Fruit fly (Drosophila melanogaster) whole organism, embryonic: Measurements from ENCODE around the gene Ubc7.
A peak's percentile ranks its signal among the peaks of the same experiment; 100 is the strongest.

ENCODE experiments used
- Abd-B ChIP-seq: fragments of 200-800 bp; sonication (Bioruptor generic); optimal IDR thresholded peaks from 2 replicates; lab custom pipeline; 2018; ENCODE audit warnings: missing biosample characterization, mild to moderate bottlenecking, missing genetic modification characterization, moderate library complexity
- Ada2b ChIP-seq: fragments of 200-800 bp; sonication (Bioruptor generic); IDR thresholded peaks from 2 replicates; pipeline ENCODE4 v1.3.6; 2022; ENCODE audit warnings: missing biosample characterization, missing genetic modification characterization
- Atf-2 ChIP-seq: fragments of 200-800 bp; sonication (Bioruptor generic); optimal IDR thresholded peaks from 2 replicates; lab custom pipeline; 2016; ENCODE audit warnings: missing biosample characterization, missing genetic modification characterization
- Atf6 ChIP-seq: fragments of 200-800 bp; sonication (Bioruptor generic); IDR thresholded peaks from 2 replicates; pipeline ENCODE4 v1.3.6; 2022; ENCODE audit warnings: missing biosample characterization, missing genetic modification characterization
- CG10267 ChIP-seq: fragments of 200-800 bp; sonication (Bioruptor generic); optimal IDR thresholded peaks from 2 replicates; lab custom pipeline; 2018; ENCODE audit warnings: missing biosample characterization, mild to moderate bottlenecking, missing genetic modification characterization, moderate library complexity
- CG10654 ChIP-seq: fragments of 200-800 bp; sonication (Bioruptor generic); optimal IDR thresholded peaks from 2 replicates; lab custom pipeline; 2016; ENCODE audit warnings: missing biosample characterization, missing genetic modification characterization
- CG11504 ChIP-seq: fragments of 200-800 bp; sonication (Bioruptor generic); optimal IDR thresholded peaks from 3 replicates; lab custom pipeline; 2019; ENCODE audit warnings: missing biosample characterization, mild to moderate bottlenecking, missing genetic modification characterization, moderate library complexity
- CG1647 ChIP-seq: fragments of 200-800 bp; sonication (Bioruptor generic); optimal IDR thresholded peaks from 3 replicates; lab custom pipeline; 2016; ENCODE audit warnings: missing biosample characterization, missing genetic modification characterization
- CG16815 ChIP-seq: fragments of 200-800 bp; sonication (Bioruptor generic); optimal IDR thresholded peaks from 3 replicates; lab custom pipeline; 2017; ENCODE audit warnings: missing biosample characterization, mild to moderate bottlenecking, missing genetic modification characterization
- CG17359 ChIP-seq: fragments of 200-800 bp; sonication (Bioruptor generic); optimal IDR thresholded peaks from 3 replicates; lab custom pipeline; 2018; ENCODE audit warnings: missing biosample characterization, mild to moderate bottlenecking, missing genetic modification characterization, moderate library complexity
- CG2678 ChIP-seq: fragments of 200-800 bp; sonication (Bioruptor generic); optimal IDR thresholded peaks from 3 replicates; lab custom pipeline; 2019; ENCODE audit warnings: missing biosample characterization, mild to moderate bottlenecking, missing genetic modification characterization, moderate library complexity
- CG2889 ChIP-seq: fragments of 200-800 bp; sonication (Bioruptor generic); IDR thresholded peaks from 3 replicates; pipeline ENCODE4 v1.3.6; 2022; ENCODE audit warnings: missing biosample characterization, missing genetic modification characterization
- CG6765 ChIP-seq: fragments of 200-800 bp; sonication (Bioruptor generic); optimal IDR thresholded peaks from 3 replicates; lab custom pipeline; 2017; ENCODE audit warnings: missing biosample characterization, mild to moderate bottlenecking, missing genetic modification characterization
- CG6854 ChIP-seq: fragments of 200-800 bp; sonication (Bioruptor generic); optimal IDR thresholded peaks from 3 replicates; lab custom pipeline; 2017; ENCODE audit warnings: missing biosample characterization, mild to moderate bottlenecking, missing genetic modification characterization
- CG7271 ChIP-seq: fragments of 200-800 bp; sonication (Bioruptor generic); optimal IDR thresholded peaks from 2 replicates; lab custom pipeline; 2018; ENCODE audit warnings: missing biosample characterization, mild to moderate bottlenecking, missing genetic modification characterization, moderate library complexity
- CG9817 ChIP-seq: fragments of 200-800 bp; sonication (Bioruptor generic); optimal IDR thresholded peaks from 2 replicates; lab custom pipeline; 2018; ENCODE audit warnings: missing biosample characterization, mild to moderate bottlenecking, missing genetic modification characterization, moderate library complexity
- CG9876 ChIP-seq: fragments of 200-800 bp; sonication (Bioruptor generic); optimal IDR thresholded peaks from 2 replicates; lab custom pipeline; 2016; ENCODE audit warnings: missing biosample characterization, missing genetic modification characterization
- CoRest ChIP-seq: fragments of 200-800 bp; sonication (Bioruptor generic); optimal IDR thresholded peaks from 3 replicates; lab custom pipeline; 2018; ENCODE audit warnings: missing biosample characterization, mild to moderate bottlenecking, missing genetic modification characterization, moderate library complexity
- Dip3 ChIP-seq: fragments of 200-800 bp; sonication (Bioruptor generic); optimal IDR thresholded peaks from 3 replicates; lab custom pipeline; 2016; ENCODE audit warnings: missing biosample characterization, missing genetic modification characterization
- GATAe ChIP-seq: fragments of 200-800 bp; sonication (Bioruptor generic); conservative IDR thresholded peaks from 2 replicates; pipeline ENCODE4 v1.3.6; 2022; ENCODE audit warnings: missing biosample characterization, missing genetic modification characterization
- Hand ChIP-seq: fragments of 200-800 bp; sonication (Bioruptor generic); optimal IDR thresholded peaks from 2 replicates; lab custom pipeline; 2017; ENCODE audit warnings: mild to moderate bottlenecking, missing biosample characterization, missing genetic modification reagents, missing genetic modification characterization
- Hey ChIP-seq: fragments of 200-800 bp; sonication (Bioruptor generic); optimal IDR thresholded peaks from 3 replicates; lab custom pipeline; 2018; ENCODE audit warnings: missing biosample characterization, mild to moderate bottlenecking, missing genetic modification characterization
- Meics ChIP-seq: fragments of 200-800 bp; sonication (Bioruptor generic); optimal IDR thresholded peaks from 2 replicates; lab custom pipeline; 2017; ENCODE audit warnings: missing biosample characterization, mild to moderate bottlenecking, missing genetic modification characterization
- NK7.1 ChIP-seq: fragments of 200-800 bp; sonication (Bioruptor generic); optimal IDR thresholded peaks from 3 replicates; lab custom pipeline; 2016; ENCODE audit warnings: missing biosample characterization, missing genetic modification characterization
- Ptx1 ChIP-seq: fragments of 200-800 bp; sonication (Bioruptor generic); IDR thresholded peaks from 2 replicates; pipeline ENCODE4 v1.3.6; 2022; ENCODE audit warnings: missing biosample characterization, missing genetic modification characterization
- Stat92E ChIP-seq, 3 experiments: fragments of >200 bp in 2 of 3; fragments of 200-800 bp in 1 of 3; sonication (Bioruptor generic) in 1 of 3; optimal IDR thresholded peaks; 2 replicates each; lab custom pipeline; 2017 to 2019; ENCODE audit warnings: missing biosample characterization in 3 of 3, missing genetic modification characterization in 3 of 3, mild to moderate bottlenecking in 1 of 3, moderate library complexity in 1 of 3
- Trl ChIP-seq, 3 experiments: fragments of >200 bp in 2 of 3; fragments of 200-800 bp in 1 of 3; sonication (Bioruptor generic) in 1 of 3; optimal IDR thresholded peaks; 2 replicates in 1 of 3; 3 replicates in 2 of 3; lab custom pipeline; 2016 to 2017; ENCODE audit warnings: missing biosample characterization in 1 of 3, missing genetic modification characterization in 1 of 3
- Usf ChIP-seq: fragments of 200-800 bp; sonication (Bioruptor generic); optimal IDR thresholded peaks from 2 replicates; lab custom pipeline; 2017; ENCODE audit warnings: missing genotype, missing biosample characterization, missing genetic modification characterization
- Xbp1 ChIP-seq: fragments of 200-800 bp; sonication (Bioruptor generic); optimal IDR thresholded peaks from 3 replicates; lab custom pipeline; 2016; ENCODE audit warnings: missing biosample characterization, mild to moderate bottlenecking, missing genetic modification characterization
- cwo ChIP-seq: fragments of 200-800 bp; sonication (Bioruptor generic); optimal IDR thresholded peaks from 3 replicates; lab custom pipeline; 2017; ENCODE audit warnings: missing biosample characterization, missing genetic modification characterization, mild to moderate bottlenecking, moderate library complexity, missing genetic modification reagents
- da ChIP-seq: fragments of 200-800 bp; sonication (Bioruptor generic); optimal IDR thresholded peaks from 2 replicates; lab custom pipeline; 2016; ENCODE audit warnings: missing biosample characterization, missing genetic modification characterization
- dmrt99B ChIP-seq: fragments of 200-800 bp; sonication (Bioruptor generic); optimal IDR thresholded peaks from 2 replicates; lab custom pipeline; 2018; ENCODE audit warnings: missing biosample characterization, mild to moderate bottlenecking, missing genetic modification characterization, moderate library complexity
- dysf ChIP-seq: fragments of 200-800 bp; sonication (Bioruptor generic); IDR thresholded peaks from 3 replicates; pipeline ENCODE4 v1.3.6; 2022; ENCODE audit warnings: missing biosample characterization, missing genetic modification characterization
- ems ChIP-seq: fragments of 200-800 bp; sonication (Bioruptor generic); optimal IDR thresholded peaks from 3 replicates; lab custom pipeline; 2016; ENCODE audit warnings: missing biosample characterization, missing genetic modification characterization
- exex ChIP-seq: fragments of 200-800 bp; sonication (Bioruptor generic); optimal IDR thresholded peaks from 4 replicates; lab custom pipeline; 2018; ENCODE audit warnings: missing biosample characterization, mild to moderate bottlenecking, missing genetic modification characterization, moderate library complexity
- fru ChIP-seq: fragments of >200 bp; optimal IDR thresholded peaks from 2 replicates; lab custom pipeline; 2017
- her ChIP-seq: fragments of 200-800 bp; sonication (Bioruptor generic); optimal IDR thresholded peaks from 2 replicates; lab custom pipeline; 2016; ENCODE audit warnings: missing biosample characterization, missing genetic modification characterization
- lbe ChIP-seq: fragments of 200-800 bp; sonication (Bioruptor generic); optimal IDR thresholded peaks from 2 replicates; lab custom pipeline; 2016; ENCODE audit warnings: missing biosample characterization, mild to moderate bottlenecking, missing genetic modification characterization
- maf-S ChIP-seq: fragments of 200-800 bp; sonication (Bioruptor generic); optimal IDR thresholded peaks from 2 replicates; lab custom pipeline; 2016; ENCODE audit warnings: missing biosample characterization, missing genetic modification characterization
- p53 ChIP-seq: fragments of 200-800 bp; sonication (Bioruptor generic); optimal IDR thresholded peaks from 2 replicates; lab custom pipeline; 2016; ENCODE audit warnings: missing biosample characterization, missing genetic modification characterization
- pnt ChIP-seq: fragments of 200-800 bp; sonication (Bioruptor generic); optimal IDR thresholded peaks from 3 replicates; lab custom pipeline; 2016; ENCODE audit warnings: missing biosample characterization, missing genetic modification characterization
- pum ChIP-seq: fragments of 200-800 bp; sonication (Bioruptor generic); optimal IDR thresholded peaks from 2 replicates; lab custom pipeline; 2016; ENCODE audit warnings: missing biosample characterization, missing genetic modification characterization
- row ChIP-seq: fragments of 200-800 bp; sonication (Bioruptor generic); IDR thresholded peaks from 3 replicates; pipeline ENCODE4 v1.3.6; 2022; ENCODE audit warnings: missing biosample characterization, missing genetic modification characterization
- slp2 ChIP-seq: fragments of 200-800 bp; sonication (Bioruptor generic); optimal IDR thresholded peaks from 2 replicates; lab custom pipeline; 2016; ENCODE audit warnings: missing biosample characterization, missing genetic modification characterization
- sna ChIP-seq: fragments of 200-800 bp; sonication (Bioruptor generic); IDR thresholded peaks from 2 replicates; pipeline ENCODE4 v1.3.6; 2022; ENCODE audit warnings: missing biosample characterization, missing genetic modification characterization; ENCODE audit not compliant: partially characterized antibody
- so ChIP-seq: fragments of 200-800 bp; sonication (Bioruptor generic); IDR thresholded peaks from 3 replicates; pipeline ENCODE4 v1.3.6; 2022; ENCODE audit warnings: missing biosample characterization, missing genetic modification characterization
- sqz ChIP-seq: fragments of 200-800 bp; sonication (Bioruptor generic); optimal IDR thresholded peaks from 3 replicates; lab custom pipeline; 2018; ENCODE audit warnings: missing biosample characterization, mild to moderate bottlenecking, missing genetic modification characterization
- stc ChIP-seq: fragments of 200-800 bp; sonication (Bioruptor generic); IDR thresholded peaks from 2 replicates; pipeline ENCODE4 v1.3.6; 2022; ENCODE audit warnings: missing biosample characterization, missing genetic modification characterization
- stwl ChIP-seq: fragments of 200-800 bp; sonication (Bioruptor generic); optimal IDR thresholded peaks from 3 replicates; lab custom pipeline; 2018; ENCODE audit warnings: missing biosample characterization, mild to moderate bottlenecking, missing genetic modification characterization, moderate library complexity
- unc-4 ChIP-seq: fragments of 200-800 bp; sonication (Bioruptor generic); IDR thresholded peaks from 2 replicates; pipeline ENCODE4 v1.3.6; 2022; ENCODE audit warnings: missing biosample characterization, missing genetic modification characterization; ENCODE audit not compliant: partially characterized antibody
- usp ChIP-seq: fragments of >200 bp; optimal IDR thresholded peaks from 2 replicates; lab custom pipeline; 2017; ENCODE audit warnings: missing biosample characterization, missing genetic modification characterization

Ubc7 gene

dm6 chrX:16585569-16585968, 7.9 kb upstream of the Ubc7 start (continued):
- no peak for TF ChIP-seq CG10654 (GFP tag; lab: Kevin White, UChicago)
- TF ChIP-seq maf-S (GFP tag; lab: Kevin White, UChicago): no peak
- TF ChIP-seq Ptx1 (GFP tag; lab: Robert Waterston, UW): 0 out of 2 replicates have a peak, but pooled peaks have one; percentile 16
- TF ChIP-seq CG17359 (tag; lab: Kevin White, UChicago): peak; percentile 20
- no peak for TF ChIP-seq ems
- peak; percentile 58 for TF ChIP-seq CG2678 (tag; lab: Kevin White, UChicago)
- no peak for TF ChIP-seq sna (GFP tag; lab: Robert Waterston, UW)
- TF ChIP-seq pum (GFP tag; lab: Kevin White, UChicago): no peak
- TF ChIP-seq Usf (GFP tag; lab: Kevin White, UChicago): no peak
- no peak for TF ChIP-seq pnt (GFP tag; lab: Kevin White, UChicago)
- TF ChIP-seq dysf (GFP tag; lab: Robert Waterston, UW): peak; percentile 52; the same call in 2 of the 3 replicates
- peak; percentile 28 for TF ChIP-seq Xbp1 (GFP tag; lab: Kevin White, UChicago)
- peak; percentile 45 for TF ChIP-seq Meics
- no peak for TF ChIP-seq exex (tag; lab: Kevin White, UChicago)
- TF ChIP-seq stc (GFP tag; lab: Robert Waterston, UW): no peak
- no peak for TF ChIP-seq fru (lab: Kevin White, UChicago)
- peak; percentile 51 for TF ChIP-seq CG11504
- TF ChIP-seq CG7271: no peak
- TF ChIP-seq CoRest (tag; lab: Kevin White, UChicago): peak; percentile 24
- TF ChIP-seq CG6765 (GFP tag; lab: Kevin White, UChicago): peak; percentile 16
- no peak for TF ChIP-seq so
- TF ChIP-seq CG9817 (tag; lab: Kevin White, UChicago): peak; percentile 15
- no peak for TF ChIP-seq Hey (tag; lab: Kevin White, UChicago)
- TF ChIP-seq p53: no peak
- peak in 1 of 2 experiments; percentile 56 for TF ChIP-seq Trl (optimal IDR thresholded peaks at IDR 0.05; lab: Kevin White, UChicago)
- TF ChIP-seq Trl (GFP tag; optimal IDR thresholded peaks at IDR 0.05; lab: Kevin White, UChicago): no peak
- peak; percentile 44; the same call in 1 of the 2 replicates for TF ChIP-seq Ada2b
- TF ChIP-seq usp (GFP tag; lab: Kevin White, UChicago): no peak
- TF ChIP-seq Atf6: 0 out of 2 replicates have a peak, but pooled peaks have one; percentile 12
- no peak for TF ChIP-seq CG2889 (GFP tag; lab: Robert Waterston, UW)
- TF ChIP-seq unc-4 (GFP tag; lab: Robert Waterston, UW): no peak
- TF ChIP-seq dmrt99B: peak; percentile 45
- no peak for TF ChIP-seq stwl
- TF ChIP-seq her (GFP tag; lab: Kevin White, UChicago): no peak
- TF ChIP-seq CG1647 (GFP tag; lab: Kevin White, UChicago): no peak
- TF ChIP-seq Stat92E (GFP tag; optimal IDR thresholded peaks at IDR 0.05; lab: Kevin White, UChicago): no peak
- peak; percentile 5 for TF ChIP-seq CG6854
- peak; percentile 19 for TF ChIP-seq cwo (GFP tag; lab: Kevin White, UChicago)
- TF ChIP-seq CG16815 (GFP tag; lab: Kevin White, UChicago): no peak
- TF ChIP-seq Hand: peak; percentile 36
- TF ChIP-seq Atf-2: no peak
- no peak for TF ChIP-seq Abd-B
- TF ChIP-seq row (GFP tag; lab: Robert Waterston, UW): peak; percentile 60
- TF ChIP-seq slp2 (GFP tag; lab: Kevin White, UChicago): no peak
- no peak for TF ChIP-seq Dip3 (GFP tag; lab: Kevin White, UChicago)
- no peak for TF ChIP-seq NK7.1 (GFP tag; lab: Kevin White, UChicago)
- TF ChIP-seq da: no peak
- peak; percentile 1 for TF ChIP-seq CG10267
- no peak for TF ChIP-seq lbe (GFP tag; lab: Kevin White, UChicago)
- TF ChIP-seq GATAe (GFP tag; lab: Robert Waterston, UW): no peak
- peak; percentile 50 for TF ChIP-seq sqz
- no peak for TF ChIP-seq CG9876
